Fruit fly (Drosophila melanogaster) whole organism, embryonic: Measurements from ENCODE around the gene Mgstl.

Source experiments
- CG11093 ChIP-seq: fragments of 200-800 bp; sonication (Bioruptor generic); IDR thresholded peaks from 3 replicates; pipeline ENCODE4 v1.3.6; 2022; ENCODE audit warnings: missing biosample characterization, missing genetic modification characterization
- CG13894 ChIP-seq: fragments of 200-800 bp; sonication (Bioruptor generic); optimal IDR thresholded peaks from 3 replicates; lab custom pipeline; 2018; ENCODE audit warnings: missing biosample characterization, mild to moderate bottlenecking, missing genetic modification characterization, moderate library complexity
- CG14441 ChIP-seq: fragments of 200-800 bp; sonication (Bioruptor generic); IDR thresholded peaks from 2 replicates; pipeline ENCODE4 v1.3.6; 2022; ENCODE audit warnings: missing biosample characterization, missing genetic modification characterization
- CG15269 ChIP-seq: fragments of 200-800 bp; sonication (Bioruptor generic); optimal IDR thresholded peaks from 2 replicates; lab custom pipeline; 2018; ENCODE audit warnings: missing biosample characterization, mild to moderate bottlenecking, missing genetic modification characterization, moderate library complexity
- CG17361 ChIP-seq: fragments of 200-800 bp; sonication (Bioruptor generic); IDR thresholded peaks from 3 replicates; pipeline ENCODE4 v1.3.6; 2022; ENCODE audit warnings: missing biosample characterization, missing genetic modification characterization
- CG17568 ChIP-seq: fragments of 200-800 bp; sonication (Bioruptor generic); optimal IDR thresholded peaks from 2 replicates; lab custom pipeline; 2018; ENCODE audit warnings: missing biosample characterization, mild to moderate bottlenecking, missing genetic modification characterization, moderate library complexity
- CG17612 ChIP-seq: fragments of 200-800 bp; sonication (Bioruptor generic); IDR thresholded peaks from 2 replicates; pipeline ENCODE4 v1.3.6; 2022; ENCODE audit warnings: missing biosample characterization, missing genetic modification characterization
- CG18262 ChIP-seq: fragments of 200-800 bp; optimal IDR thresholded peaks from 3 replicates; lab custom pipeline; 2019; ENCODE audit warnings: missing biosample characterization, mild to moderate bottlenecking, missing genetic modification characterization, moderate library complexity
- CG18599 ChIP-seq: fragments of 200-800 bp; sonication (Bioruptor generic); optimal IDR thresholded peaks from 3 replicates; lab custom pipeline; 2017; ENCODE audit warnings: missing biosample characterization, missing genetic modification characterization, mild to moderate bottlenecking, moderate library complexity, missing genetic modification reagents
- CG2678 ChIP-seq: fragments of 200-800 bp; sonication (Bioruptor generic); optimal IDR thresholded peaks from 3 replicates; lab custom pipeline; 2019; ENCODE audit warnings: missing biosample characterization, mild to moderate bottlenecking, missing genetic modification characterization, moderate library complexity
- CG30020 ChIP-seq: fragments of 200-800 bp; optimal IDR thresholded peaks from 2 replicates; lab custom pipeline; 2019; ENCODE audit warnings: missing biosample characterization, mild to moderate bottlenecking, missing genetic modification characterization, moderate library complexity
- CG3065 ChIP-seq: fragments of 200-800 bp; sonication (Bioruptor generic); optimal IDR thresholded peaks from 2 replicates; lab custom pipeline; 2016; ENCODE audit warnings: missing biosample characterization, missing genetic modification characterization
- CG31224 ChIP-seq: fragments of 200-800 bp; sonication (Bioruptor generic); IDR thresholded peaks from 2 replicates; pipeline ENCODE4 v1.3.6; 2022; ENCODE audit warnings: missing biosample characterization, missing genetic modification characterization
- CG33557 ChIP-seq: fragments of 200-800 bp; sonication (Bioruptor generic); optimal IDR thresholded peaks from 2 replicates; lab custom pipeline; 2019; ENCODE audit warnings: missing biosample characterization, mild to moderate bottlenecking, missing genetic modification characterization, moderate library complexity
- CG3726 ChIP-seq: fragments of 200-800 bp; sonication (Bioruptor generic); IDR thresholded peaks from 3 replicates; pipeline ENCODE4, ENCODE4 v1.3.6; 2022; ENCODE audit warnings: missing biosample characterization, missing genetic modification characterization
- CG5245 ChIP-seq: fragments of 200-800 bp; sonication (Bioruptor generic); optimal IDR thresholded peaks from 3 replicates; lab custom pipeline; 2016; ENCODE audit warnings: missing biosample characterization, missing genetic modification characterization
- CG6683 ChIP-seq: fragments of 200-800 bp; sonication (Bioruptor generic); optimal IDR thresholded peaks from 2 replicates; lab custom pipeline; 2017; ENCODE audit warnings: missing biosample characterization, mild to moderate bottlenecking, missing genetic modification characterization, missing genetic modification reagents
- CG7357 ChIP-seq: fragments of 200-800 bp; sonication (Bioruptor generic); IDR thresholded peaks from 3 replicates; pipeline ENCODE4 v1.3.6; 2022; ENCODE audit warnings: missing biosample characterization, missing genetic modification characterization
- CG8281 ChIP-seq: fragments of 200-800 bp; sonication (Bioruptor generic); optimal IDR thresholded peaks from 2 replicates; lab custom pipeline; 2018; ENCODE audit warnings: missing biosample characterization, mild to moderate bottlenecking, missing genetic modification characterization, moderate library complexity
- CkIIα-i1 ChIP-seq: fragments of 200-800 bp; sonication (Bioruptor generic); IDR thresholded peaks from 2 replicates; pipeline ENCODE4 v1.3.6; 2022; ENCODE audit warnings: missing biosample characterization, missing genetic modification characterization
- Dbx ChIP-seq: fragments of 200-800 bp; sonication (Bioruptor generic); IDR thresholded peaks from 3 replicates; pipeline ENCODE4 v1.3.6; 2022; ENCODE audit warnings: missing biosample characterization, missing genetic modification characterization
- E2f2 ChIP-seq: fragments of 200-800 bp; sonication (Bioruptor generic); IDR thresholded peaks from 2 replicates; pipeline ENCODE4 v1.3.6; 2022; ENCODE audit warnings: missing biosample characterization, missing genetic modification characterization
- GATAe ChIP-seq: fragments of 200-800 bp; sonication (Bioruptor generic); conservative IDR thresholded peaks from 2 replicates; pipeline ENCODE4 v1.3.6; 2022; ENCODE audit warnings: missing biosample characterization, missing genetic modification characterization
- Hand ChIP-seq: fragments of 200-800 bp; sonication (Bioruptor generic); optimal IDR thresholded peaks from 2 replicates; lab custom pipeline; 2017; ENCODE audit warnings: mild to moderate bottlenecking, missing biosample characterization, missing genetic modification reagents, missing genetic modification characterization
- HmgZ ChIP-seq: fragments of 200-800 bp; sonication (Bioruptor generic); optimal IDR thresholded peaks from 2 replicates; lab custom pipeline; 2018; ENCODE audit warnings: missing biosample characterization, mild to moderate bottlenecking, missing genetic modification characterization
- Kr ChIP-seq: fragments of 200-800 bp; sonication (Bioruptor generic); optimal IDR thresholded peaks from 2 replicates; lab custom pipeline; 2017; ENCODE audit warnings: missing biosample characterization, mild to moderate bottlenecking, missing genetic modification characterization
- MESR4 ChIP-seq: fragments of 200-800 bp; sonication (Bioruptor generic); optimal IDR thresholded peaks from 2 replicates; lab custom pipeline; 2018; ENCODE audit warnings: missing biosample characterization, mild to moderate bottlenecking, missing genetic modification characterization, moderate library complexity
- Med ChIP-seq: fragments of 200-800 bp; sonication (Bioruptor generic); peaks from one replicate; lab custom pipeline; 2016; ENCODE audit warnings: missing biosample characterization, missing genetic modification characterization, mild to moderate bottlenecking, inconsistent platforms, moderate library complexity
- Mrtf ChIP-seq: fragments of 200-800 bp; sonication (Bioruptor generic); IDR thresholded peaks from 3 replicates; pipeline ENCODE4 v1.3.6; 2022; ENCODE audit warnings: missing biosample characterization, missing genetic modification characterization
- PHDP ChIP-seq: fragments of 200-800 bp; sonication (Bioruptor generic); optimal IDR thresholded peaks from 3 replicates; lab custom pipeline; 2018; ENCODE audit warnings: missing biosample characterization, mild to moderate bottlenecking, missing genetic modification characterization, moderate library complexity
- Scr ChIP-seq: fragments of 200-800 bp; sonication (Bioruptor generic); IDR thresholded peaks from 2 replicates; pipeline ENCODE4 v1.3.6; 2022; ENCODE audit warnings: missing biosample characterization, missing genetic modification characterization; ENCODE audit not compliant: partially characterized antibody
- Six4 ChIP-seq: fragments of 200-800 bp; sonication (Bioruptor generic); optimal IDR thresholded peaks from 2 replicates; lab custom pipeline; 2016; ENCODE audit warnings: missing biosample characterization, missing genetic modification characterization
- Usf ChIP-seq: fragments of 200-800 bp; sonication (Bioruptor generic); optimal IDR thresholded peaks from 2 replicates; lab custom pipeline; 2017; ENCODE audit warnings: missing genotype, missing biosample characterization, missing genetic modification characterization
- YL-1 ChIP-seq: fragments of 200-800 bp; sonication (Bioruptor generic); optimal IDR thresholded peaks from 3 replicates; lab custom pipeline; 2017; ENCODE audit warnings: missing biosample characterization, mild to moderate bottlenecking, missing genetic modification characterization
- amos ChIP-seq: fragments of 200-800 bp; sonication (Bioruptor generic); IDR thresholded peaks from 2 replicates; pipeline ENCODE4 v1.3.6; 2022; ENCODE audit warnings: missing biosample characterization, missing genetic modification characterization; ENCODE audit not compliant: partially characterized antibody
- cato ChIP-seq: fragments of 200-800 bp; sonication (Bioruptor generic); optimal IDR thresholded peaks from 2 replicates; lab custom pipeline; 2016; ENCODE audit warnings: missing biosample characterization, missing genetic modification characterization, borderline replicate concordance
- fd3F ChIP-seq: fragments of 200-800 bp; sonication (Bioruptor generic); optimal IDR thresholded peaks from 2 replicates; lab custom pipeline; 2018; ENCODE audit warnings: missing biosample characterization, mild to moderate bottlenecking, missing genetic modification characterization, moderate library complexity
- gro ChIP-seq: fragments of 200-800 bp; sonication (Bioruptor generic); optimal IDR thresholded peaks from 2 replicates; lab custom pipeline; 2016; ENCODE audit warnings: missing biosample characterization, missing genetic modification characterization
- hb ChIP-seq: fragments of 200-800 bp; sonication (Bioruptor generic); IDR thresholded peaks from 3 replicates; pipeline ENCODE4 v1.3.6; 2022; ENCODE audit warnings: missing biosample characterization, missing genetic modification characterization; ENCODE audit not compliant: partially characterized antibody
- ind ChIP-seq: fragments of 200-800 bp; sonication (Bioruptor generic); optimal IDR thresholded peaks from 3 replicates; lab custom pipeline; 2016; ENCODE audit warnings: missing biosample characterization, missing genetic modification characterization
- inv ChIP-seq: fragments of 200-800 bp; sonication (Bioruptor generic); IDR thresholded peaks from 2 replicates; pipeline ENCODE4 v1.3.6; 2022; ENCODE audit warnings: missing biosample characterization, missing genetic modification characterization; ENCODE audit not compliant: partially characterized antibody
- jigr1 ChIP-seq: fragments of 200-800 bp; sonication (Bioruptor generic); IDR thresholded peaks from 3 replicates; pipeline ENCODE4 v1.3.6; 2022; ENCODE audit warnings: missing biosample characterization, missing genetic modification characterization
- klu ChIP-seq: fragments of 200-800 bp; sonication (Bioruptor generic); IDR thresholded peaks from 2 replicates; pipeline ENCODE4 v1.3.6; 2022; ENCODE audit warnings: missing biosample characterization, missing genetic modification characterization
- lbe ChIP-seq: fragments of 200-800 bp; sonication (Bioruptor generic); optimal IDR thresholded peaks from 2 replicates; lab custom pipeline; 2016; ENCODE audit warnings: missing biosample characterization, mild to moderate bottlenecking, missing genetic modification characterization
- pita ChIP-seq: fragments of 200-800 bp; sonication (Bioruptor generic); optimal IDR thresholded peaks from 2 replicates; lab custom pipeline; 2017; ENCODE audit warnings: missing biosample characterization, mild to moderate bottlenecking, missing genetic modification characterization
- pum ChIP-seq: fragments of 200-800 bp; sonication (Bioruptor generic); optimal IDR thresholded peaks from 2 replicates; lab custom pipeline; 2016; ENCODE audit warnings: missing biosample characterization, missing genetic modification characterization
- ranshi ChIP-seq: fragments of 200-800 bp; sonication (Bioruptor generic); IDR thresholded peaks from 2 replicates; pipeline ENCODE4 v1.3.6; 2022; ENCODE audit warnings: missing biosample characterization, missing genetic modification characterization
- repo ChIP-seq: fragments of 200-800 bp; sonication (Bioruptor generic); optimal IDR thresholded peaks from 2 replicates; lab custom pipeline; 2016; ENCODE audit warnings: missing biosample characterization, missing genetic modification characterization
- sens-2 ChIP-seq: fragments of 200-800 bp; sonication (Bioruptor generic); IDR thresholded peaks from 2 replicates; pipeline ENCODE4 v1.3.6; 2022; ENCODE audit warnings: missing biosample characterization, missing genetic modification characterization
- sim ChIP-seq: fragments of 200-800 bp; sonication (Bioruptor generic); IDR thresholded peaks from 2 replicates; pipeline ENCODE4 v1.3.6; 2022; ENCODE audit warnings: missing biosample characterization, missing genetic modification characterization
- sob ChIP-seq: fragments of 200-800 bp; sonication (Bioruptor generic); IDR thresholded peaks from 2 replicates; pipeline ENCODE4 v1.3.6; 2022; ENCODE audit warnings: missing biosample characterization, missing genetic modification characterization
- tap ChIP-seq: fragments of 200-800 bp; optimal IDR thresholded peaks from 3 replicates; lab custom pipeline; 2019; ENCODE audit warnings: missing biosample characterization, mild to moderate bottlenecking, missing genetic modification characterization, moderate library complexity

The Mgstl gene

dm6 chrX:21072953-21073352 is 31.0 kb downstream of the Mgstl start (continued):
- no peak for TF ChIP-seq Scr (GFP tag; lab: Robert Waterston, UW)
- TF ChIP-seq CG3065 (GFP tag; lab: Kevin White, UChicago): no peak
- TF ChIP-seq pita (GFP tag; lab: Kevin White, UChicago): no peak
- no peak for TF ChIP-seq inv
- no peak for TF ChIP-seq Usf
- TF ChIP-seq CG15269 (tag; lab: Kevin White, UChicago): no peak
- TF ChIP-seq CG18262 (tag; lab: Kevin White, UChicago): peak; percentile 10
- no peak for TF ChIP-seq CG17612 (GFP tag; lab: Robert Waterston, UW)
- no peak for TF ChIP-seq E2f2 (GFP tag; lab: Robert Waterston, UW)
- no peak for TF ChIP-seq Kr (GFP tag; lab: Kevin White, UChicago)
- no peak for TF ChIP-seq CG30020 (tag; lab: Kevin White, UChicago)
- peak; percentile 39 for TF ChIP-seq CG18599 (GFP tag; lab: Kevin White, UChicago)
- peak; percentile 3 for TF ChIP-seq PHDP (tag; lab: Kevin White, UChicago)
- TF ChIP-seq CG7357 (GFP tag; lab: Robert Waterston, UW): no peak
- TF ChIP-seq CG5245 (GFP tag; lab: Kevin White, UChicago): no peak
- no peak for TF ChIP-seq MESR4
- no peak for TF ChIP-seq YL-1 (GFP tag; lab: Kevin White, UChicago)
- TF ChIP-seq sim: no peak
- no peak for TF ChIP-seq ranshi
- TF ChIP-seq gro (GFP tag; lab: Kevin White, UChicago): no peak
- no peak for TF ChIP-seq pum (GFP tag; lab: Kevin White, UChicago)
- no peak for TF ChIP-seq tap (tag; lab: Kevin White, UChicago)
- TF ChIP-seq ind (GFP tag; lab: Kevin White, UChicago): peak; percentile 28
- no peak for TF ChIP-seq CG6683
- TF ChIP-seq sob (GFP tag; lab: Robert Waterston, UW): no peak
- no peak for TF ChIP-seq CG8281 (tag; lab: Kevin White, UChicago)
- TF ChIP-seq CG17361: 0 out of 3 replicates have a peak, but pooled peaks have one; percentile 19
- no peak for TF ChIP-seq CG11093 (GFP tag; lab: Robert Waterston, UW)
- TF ChIP-seq CG33557 (GFP tag; lab: Kevin White, UChicago): no peak
- no peak for TF ChIP-seq klu
- TF ChIP-seq Six4 (GFP tag; lab: Kevin White, UChicago): no peak
- no peak for TF ChIP-seq Hand (GFP tag; lab: Kevin White, UChicago)
- no peak for TF ChIP-seq Mrtf (GFP tag; lab: Robert Waterston, UW)
- TF ChIP-seq Dbx (GFP tag; lab: Robert Waterston, UW): no peak
- no peak for TF ChIP-seq CG14441 (GFP tag; lab: Robert Waterston, UW)
- no peak for TF ChIP-seq CG3726
- peak; percentile 68 for TF ChIP-seq Med (GFP tag; lab: Kevin White, UChicago)
- TF ChIP-seq CkIIα-i1: no peak
- TF ChIP-seq GATAe: no peak
- TF ChIP-seq CG2678 (tag; lab: Kevin White, UChicago): peak; percentile 38
- no peak for TF ChIP-seq repo (GFP tag; lab: Kevin White, UChicago)
- TF ChIP-seq lbe (GFP tag; lab: Kevin White, UChicago): peak; percentile 72
- no peak for TF ChIP-seq cato
- no peak for TF ChIP-seq hb
- no peak for TF ChIP-seq CG31224
- no peak for TF ChIP-seq CG13894
- no peak for TF ChIP-seq amos (GFP tag; lab: Robert Waterston, UW)
- TF ChIP-seq jigr1 (GFP tag; lab: Robert Waterston, UW): no peak
- TF ChIP-seq fd3F (GFP tag; lab: Kevin White, UChicago): no peak
- no peak for TF ChIP-seq HmgZ (tag; lab: Kevin White, UChicago)
- TF ChIP-seq sens-2 (GFP tag; lab: Robert Waterston, UW): no peak
- no peak for TF ChIP-seq CG17568
